Worm (Caenorhabditis elegans) whole organism, L4 larva: Measurements from ENCODE around the gene srx-101.

Experiments used
- F10B5.3 ChIP-seq: sonication (generic microtip); optimal IDR thresholded peaks from 2 replicates; lab custom pipeline; 2016; ENCODE audit warnings: mild to moderate bottlenecking, missing genetic modification characterization, missing compliant biosample characterization
- Y105C5A.15 ChIP-seq: fragments of 200-800 bp; sonication (Bioruptor generic); IDR thresholded peaks from 2 replicates; pipeline ENCODE4 v1.3.6; 2022; ENCODE audit warnings: missing genetic modification characterization, missing compliant biosample characterization
- Y48G9A.11 ChIP-seq: fragments of 200-800 bp; sonication (Bioruptor generic); IDR thresholded peaks from 2 replicates; pipeline ENCODE4 v1.3.6; 2022; ENCODE audit warnings: missing genetic modification reagents, missing genetic modification characterization, missing compliant biosample characterization
- arid-1 ChIP-seq: fragments of 200-800 bp; sonication (Bioruptor generic); conservative IDR thresholded peaks from 2 replicates; pipeline ENCODE4 v1.3.6; 2022; ENCODE audit warnings: missing genetic modification reagents, missing genetic modification characterization, missing compliant biosample characterization
- attf-4 ChIP-seq: sonication (generic microtip); optimal IDR thresholded peaks from 3 replicates; lab custom pipeline; 2017; ENCODE audit warnings: missing biosample characterization, missing genetic modification characterization
- ceh-28 ChIP-seq: fragments of 150-350 bp; optimal IDR thresholded peaks from 2 replicates; lab custom pipeline; 2014; ENCODE audit warnings: missing biosample characterization, missing genetic modification reagents, missing genetic modification characterization
- ceh-62 ChIP-seq: sonication (generic microtip); optimal IDR thresholded peaks from 2 replicates; lab custom pipeline; 2017; ENCODE audit warnings: missing biosample characterization, missing genetic modification characterization
- ceh-82 ChIP-seq: sonication (generic microtip); optimal IDR thresholded peaks from 2 replicates; lab custom pipeline; 2017; ENCODE audit warnings: missing biosample characterization, missing genetic modification characterization
- daf-12 ChIP-seq: fragments of 150-350 bp; optimal IDR thresholded peaks from 2 replicates; lab custom pipeline; 2014; ENCODE audit warnings: missing biosample characterization, missing genetic modification reagents, missing genetic modification characterization
- daf-16 ChIP-seq, 3 experiments: sonication (generic microtip); optimal IDR thresholded peaks; 2 replicates each; lab custom pipeline; 2016 to 2017; ENCODE audit warnings: missing genetic modification characterization in 3 of 3, missing genetic modification reagents in 3 of 3, mild to moderate bottlenecking in 2 of 3, missing compliant biosample characterization in 2 of 3, missing biosample characterization in 1 of 3, moderate library complexity in 1 of 3
- dmd-6 ChIP-seq: fragments of 200-800 bp; sonication (Bioruptor generic); IDR thresholded peaks from 2 replicates; pipeline ENCODE4 v1.3.6; 2022; ENCODE audit warnings: missing genetic modification reagents, missing genetic modification characterization, missing compliant biosample characterization
- dmd-9 ChIP-seq: fragments of 200-800 bp; sonication (Bioruptor generic); IDR thresholded peaks from 2 replicates; pipeline ENCODE4 v1.3.6; 2022; ENCODE audit warnings: missing genetic modification reagents, missing genetic modification characterization, missing compliant biosample characterization
- dpl-1 ChIP-seq: fragments of 150-350 bp; optimal IDR thresholded peaks from 2 replicates; lab custom pipeline; 2014; ENCODE audit warnings: missing biosample characterization, missing genetic modification reagents, missing genetic modification characterization
- egl-43 ChIP-seq: fragments of 200-800 bp; sonication (Bioruptor generic); IDR thresholded peaks from 2 replicates; pipeline ENCODE4 v1.3.6; 2022; ENCODE audit warnings: missing genetic modification reagents, missing genetic modification characterization, missing compliant biosample characterization
- fos-1 ChIP-seq: fragments of 150-350 bp; optimal IDR thresholded peaks from 2 replicates; lab custom pipeline; 2014; ENCODE audit warnings: missing biosample characterization, missing genetic modification characterization
- hif-1 ChIP-seq, 2 experiments: sonication (generic microtip); optimal IDR thresholded peaks; 2 replicates each; lab custom pipeline; 2016 to 2017; ENCODE audit warnings: missing compliant biosample characterization in 2 of 2, missing genetic modification characterization in 2 of 2, missing genetic modification reagents in 2 of 2, missing genotype in 2 of 2, mild to moderate bottlenecking in 1 of 2
- lim-7 ChIP-seq: fragments of 200-800 bp; sonication (Bioruptor generic); IDR thresholded peaks from 2 replicates; pipeline ENCODE4 v1.3.6; 2022; ENCODE audit warnings: missing genetic modification characterization, missing compliant biosample characterization
- lin-1 ChIP-seq: fragments of 200-800 bp; sonication (Bioruptor generic); IDR thresholded peaks from 2 replicates; pipeline ENCODE4 v1.3.6; 2022; ENCODE audit warnings: missing genetic modification reagents, missing genetic modification characterization, missing compliant biosample characterization
- lin-38 ChIP-seq: fragments of 200-800 bp; sonication (Bioruptor generic); IDR thresholded peaks from 2 replicates; pipeline ENCODE4 v1.3.6; 2022; ENCODE audit warnings: missing genetic modification reagents, missing genetic modification characterization, missing compliant biosample characterization
- lir-3 ChIP-seq: sonication (generic microtip); optimal IDR thresholded peaks from 2 replicates; lab custom pipeline; 2016; ENCODE audit warnings: mild to moderate bottlenecking, missing genetic modification characterization, missing compliant biosample characterization
- mep-1 ChIP-seq: fragments of 150-350 bp; sonication (generic microtip); optimal IDR thresholded peaks from 3 replicates; lab custom pipeline; 2014; ENCODE audit warnings: missing biosample characterization, missing genetic modification characterization
- mes-2 ChIP-seq: sonication (generic microtip); optimal IDR thresholded peaks from 2 replicates; lab custom pipeline; 2016; ENCODE audit warnings: missing genotype, mild to moderate bottlenecking, missing genetic modification characterization, missing compliant biosample characterization; ENCODE audit not compliant: poor library complexity, severe bottlenecking
- nhr-10 ChIP-seq: fragments of 150-350 bp; optimal IDR thresholded peaks from 2 replicates; lab custom pipeline; 2014; ENCODE audit warnings: missing biosample characterization, missing genetic modification characterization
- nhr-25 ChIP-seq: sonication (generic microtip); optimal IDR thresholded peaks from 2 replicates; lab custom pipeline; 2017; ENCODE audit warnings: missing genetic modification characterization, mild to moderate bottlenecking, missing compliant biosample characterization, antibody characterized with exemption, moderate library complexity, borderline replicate concordance; ENCODE audit not compliant: insufficient read depth
- nhr-41 ChIP-seq: fragments of 200-800 bp; sonication (Bioruptor generic); IDR thresholded peaks from 2 replicates; pipeline ENCODE4 v1.3.6; 2022; ENCODE audit warnings: missing genetic modification reagents, missing genetic modification characterization, missing compliant biosample characterization
- nhr-48 ChIP-seq: sonication (generic microtip); optimal IDR thresholded peaks from 2 replicates; lab custom pipeline; 2016; ENCODE audit warnings: mild to moderate bottlenecking, missing genetic modification characterization, missing compliant biosample characterization
- nhr-6 ChIP-seq: fragments of 150-350 bp; optimal IDR thresholded peaks from 2 replicates; lab custom pipeline; 2014; ENCODE audit warnings: missing biosample characterization, missing genetic modification characterization
- nhr-76 ChIP-seq: fragments of 150-350 bp; optimal IDR thresholded peaks from 2 replicates; lab custom pipeline; 2014; ENCODE audit warnings: missing biosample characterization, missing genetic modification characterization
- nhr-77 ChIP-seq: fragments of 150-350 bp; optimal IDR thresholded peaks from 2 replicates; lab custom pipeline; 2014; ENCODE audit warnings: missing biosample characterization, missing genetic modification characterization
- pha-4 ChIP-seq, 2 experiments: fragments of 150-350 bp in 1 of 2; fragments of 200-800 bp in 1 of 2; sonication (Bioruptor generic) in 1 of 2; IDR thresholded peaks in 1 of 2; optimal IDR thresholded peaks in 1 of 2; 2 replicates each; pipeline versions ENCODE4 v1.3.6 to Lab custom; 2014 to 2022; ENCODE audit warnings: missing genetic modification characterization in 2 of 2, missing genetic modification reagents in 2 of 2, missing biosample characterization in 1 of 2, missing compliant biosample characterization in 1 of 2
- pqm-1 ChIP-seq: sonication (generic microtip); optimal IDR thresholded peaks from 2 replicates; lab custom pipeline; 2017; ENCODE audit warnings: missing biosample characterization, missing genetic modification characterization
- rbr-2 ChIP-seq: sonication (generic microtip); optimal IDR thresholded peaks from 2 replicates; lab custom pipeline; 2016; ENCODE audit warnings: missing genotype, missing genetic modification characterization, missing compliant biosample characterization
- saeg-2 ChIP-seq: fragments of 200-800 bp; sonication (Bioruptor generic); IDR thresholded peaks from 2 replicates; pipeline ENCODE4 v1.3.6; 2022; ENCODE audit warnings: missing genetic modification reagents, missing genetic modification characterization, missing compliant biosample characterization
- sdz-12 ChIP-seq: fragments of 200-800 bp; sonication (Bioruptor generic); optimal IDR thresholded peaks from 2 replicates; lab custom pipeline; 2018; ENCODE audit warnings: mild to moderate bottlenecking, missing genetic modification characterization, missing compliant biosample characterization
- set-16 ChIP-seq: fragments of 200-800 bp; sonication (Bioruptor generic); IDR thresholded peaks from 2 replicates; pipeline ENCODE4 v1.3.6; 2022; ENCODE audit warnings: missing genetic modification reagents, missing genetic modification characterization, missing compliant biosample characterization
- skn-1 ChIP-seq: fragments of 150-350 bp; optimal IDR thresholded peaks from 2 replicates; lab custom pipeline; 2014; ENCODE audit warnings: missing biosample characterization, missing genetic modification characterization
- unc-130 ChIP-seq: sonication (generic microtip); optimal IDR thresholded peaks from 2 replicates; lab custom pipeline; 2016; ENCODE audit warnings: missing genetic modification reagents, missing genetic modification characterization, missing compliant biosample characterization
- unc-62 ChIP-seq, 3 experiments: fragments of 150-350 bp in 1 of 3; sonication (generic microtip); optimal IDR thresholded peaks in 2 of 3; peaks in 1 of 3; 1 replicate in 1 of 3; 2 replicates in 2 of 3; lab custom pipeline; 2014 to 2017; ENCODE audit warnings: missing biosample characterization in 3 of 3, missing genetic modification characterization in 3 of 3, missing genetic modification reagents in 3 of 3, missing genotype in 1 of 3
- zfp-2 ChIP-seq: sonication (generic microtip); optimal IDR thresholded peaks from 2 replicates; lab custom pipeline; 2016; ENCODE audit warnings: mild to moderate bottlenecking, missing genetic modification characterization, missing compliant biosample characterization
- zip-11 ChIP-seq: fragments of 200-800 bp; sonication (Bioruptor generic); IDR thresholded peaks from 2 replicates; pipeline ENCODE4 v1.3.6; 2022; ENCODE audit warnings: missing genetic modification characterization, missing compliant biosample characterization
- zip-2 ChIP-seq: fragments of 150-350 bp; optimal IDR thresholded peaks from 2 replicates; lab custom pipeline; 2014; ENCODE audit warnings: missing biosample characterization, missing genetic modification characterization

srx-101 gene

DNA sequence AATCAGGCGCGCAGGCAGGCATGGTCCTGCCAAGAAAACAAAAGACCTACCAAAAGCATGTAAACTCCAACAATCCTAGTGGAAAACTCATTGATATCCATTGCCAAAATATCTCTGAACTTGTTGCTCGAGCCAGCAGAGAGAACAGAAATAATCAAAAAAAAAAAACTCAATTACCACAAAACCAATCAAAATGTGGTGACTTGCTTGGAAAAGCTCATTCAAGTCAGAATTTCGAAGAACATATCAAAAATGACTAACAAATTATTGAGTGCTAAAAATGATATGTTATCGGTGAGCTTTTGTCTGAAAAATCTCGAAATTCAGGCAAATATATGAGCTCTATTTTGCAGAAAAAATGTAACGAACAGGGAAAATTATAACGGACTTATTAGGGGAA, 10.8 kb upstream of the srx-101 start, which contains the start of gene srx-105 (continued):
- TF ChIP-seq mes-2 (tag; lab: Kevin White, UChicago) (no peak), daf-12 (tag; lab: Kevin White, UChicago) (no peak)

DNA sequence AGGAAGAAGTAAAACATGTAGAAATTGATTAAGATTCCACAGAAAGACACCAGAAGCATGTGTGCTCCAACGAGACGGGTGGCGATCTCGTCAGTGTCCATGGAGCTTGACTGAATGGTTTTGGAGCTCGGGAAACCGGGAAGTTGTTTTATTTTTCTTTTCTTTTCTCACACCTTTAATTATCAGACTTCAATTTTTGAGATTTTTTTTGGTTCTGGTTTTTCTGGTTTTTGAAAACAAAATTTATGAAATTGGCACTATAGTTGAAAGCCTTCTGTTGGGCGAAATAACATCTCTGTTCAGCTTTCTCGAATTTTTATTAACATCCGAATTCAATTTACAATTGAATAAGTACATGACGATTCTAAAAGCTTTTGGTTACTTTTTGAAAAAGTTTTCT, 9.0 kb upstream of the srx-101 start, which contains the start of gene srx-104:
TSS of gene srx-104 (minus strand) at position 101 of the 400 bp plus-strand sequence.
- TF ChIP-seq nhr-77: no peak

DNA sequence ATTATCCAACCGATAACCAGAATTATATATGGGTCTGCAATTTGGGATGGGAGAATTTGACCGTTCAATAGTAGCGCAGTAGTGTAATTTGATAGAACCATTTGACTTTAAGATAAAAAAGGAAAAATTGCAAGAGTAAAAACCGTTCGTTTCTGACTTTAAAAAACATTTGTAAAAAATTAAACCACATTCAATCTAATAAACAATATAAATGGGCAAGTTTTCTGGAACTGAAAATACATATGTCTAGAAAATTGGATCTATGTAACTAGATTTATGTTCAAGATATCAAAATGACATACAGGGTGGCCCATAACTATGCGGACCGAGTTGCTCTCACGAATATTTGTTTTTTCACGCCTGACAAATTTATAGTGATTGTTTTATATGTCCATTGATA, 4.1 kb upstream of the srx-101 start, which contains the start of gene srx-102:
TSS of gene srx-102 (minus strand) at position 101 of the 400 bp plus-strand sequence.
- TF ChIP-seq Y48G9A.11 (no peak), rbr-2 (tag; lab: Kevin White, UChicago) (no peak), daf-16 (GFP tag; optimal IDR thresholded peaks at IDR 0.05; lab: Kevin White, UChicago) (no peak), daf-16 (tag; optimal IDR thresholded peaks at IDR 0.05; lab: Kevin White, UChicago) (no peak), nhr-10 (tag; lab: Kevin White, UChicago) (no peak), saeg-2 (GFP tag; lab: Robert Waterston, UW) (no peak), unc-62 (GFP tag; optimal IDR thresholded peaks at IDR 0.05 in 1 of 2; lab: Kevin White, UChicago) (peak in 1 of 2 experiments; percentile 45), unc-62 (tag; optimal IDR thresholded peaks at IDR 0.05; lab: Kevin White, UChicago) (no peak), arid-1 (GFP tag; lab: Robert Waterston, UW) (no peak)

DNA sequence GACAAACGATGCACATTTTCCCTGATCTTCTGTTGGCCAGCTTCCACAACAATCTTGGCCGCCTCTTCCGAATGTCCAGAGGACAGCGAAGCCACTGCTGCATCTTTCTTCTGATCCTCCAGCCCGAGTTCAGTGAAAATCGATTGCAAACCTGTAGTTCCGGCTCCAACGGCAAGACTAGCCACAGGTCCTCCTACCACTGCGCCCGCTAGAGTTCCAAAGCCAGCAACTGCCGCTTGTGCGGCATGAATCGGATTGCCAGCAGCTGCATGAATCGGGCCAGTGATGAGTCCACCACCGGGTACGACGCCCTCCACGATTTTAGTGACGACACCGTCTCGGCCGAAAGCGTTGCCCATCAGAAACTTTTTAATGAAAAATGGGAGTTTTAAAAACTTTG, 2.2 kb downstream of the srx-101 start, which contains the start of gene ifas-1:
TSS of gene ifas-1 (minus strand) at position 387 of the 400 bp plus-strand sequence.
- TF ChIP-seq set-16 (GFP tag; lab: Robert Waterston, UW) (peak; percentile 70), nhr-76 (tag; lab: Kevin White, UChicago) (no peak)

DNA sequence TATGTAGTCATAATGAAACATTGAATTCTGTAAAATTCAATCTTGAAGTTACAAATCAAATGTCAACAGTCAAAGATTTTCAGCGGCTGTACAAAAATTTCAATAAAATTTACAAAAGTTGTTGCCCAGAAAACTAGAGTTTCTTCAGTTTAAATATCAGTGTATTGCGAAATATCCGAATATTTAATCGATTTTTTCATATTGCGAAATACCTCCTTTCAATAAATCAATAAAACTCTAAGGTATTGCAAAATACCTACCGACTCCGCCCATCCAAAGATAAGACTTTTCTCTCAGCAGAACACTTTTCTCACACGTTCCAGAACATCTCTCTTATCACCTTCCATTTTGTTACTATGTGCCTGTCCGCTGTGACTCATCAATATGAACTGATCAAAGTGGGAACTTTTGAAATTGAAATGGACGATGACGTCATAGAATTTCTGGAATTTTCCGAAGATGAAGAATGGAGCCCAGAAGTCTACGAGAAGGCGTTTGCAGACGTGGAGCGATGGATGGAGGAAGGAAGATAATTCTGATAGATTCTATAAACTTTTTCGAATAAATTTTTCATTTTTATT, 6.0 kb downstream of the srx-101 start:
- TF ChIP-seq fos-1 (tag; lab: Kevin White, UChicago): no peak
- TF ChIP-seq lim-7: no peak
- no peak for TF ChIP-seq lir-3 (tag; lab: Kevin White, UChicago)
- TF ChIP-seq daf-16 (GFP tag; optimal IDR thresholded peaks at IDR 0.05; lab: Kevin White, UChicago): no peak
- TF ChIP-seq daf-16 (tag; optimal IDR thresholded peaks at IDR 0.05; lab: Kevin White, UChicago): peak; percentile 21
- TF ChIP-seq dmd-6 (GFP tag; lab: Robert Waterston, UW): peak; percentile 42; the same call in 1 of the 2 replicates
- TF ChIP-seq pqm-1 (tag; lab: Kevin White, UChicago): peak; percentile 5
- TF ChIP-seq ceh-82: no peak
- no peak for TF ChIP-seq attf-4
- no peak for TF ChIP-seq skn-1 (tag; lab: Kevin White, UChicago)
- TF ChIP-seq egl-43 (GFP tag; lab: Robert Waterston, UW): no peak
- no peak for TF ChIP-seq Y105C5A.15
- no peak for TF ChIP-seq sdz-12 (GFP tag; lab: Kevin White, UChicago)
- no peak for TF ChIP-seq nhr-25 (tag; lab: Kevin White, UChicago)
- no peak for TF ChIP-seq dmd-9
- no peak for TF ChIP-seq dpl-1
- TF ChIP-seq ceh-62 (tag; lab: Kevin White, UChicago): no peak
- no peak for TF ChIP-seq zip-2
- TF ChIP-seq mep-1 (tag; lab: Kevin White, UChicago): no peak
- no peak for TF ChIP-seq lin-38 (GFP tag; lab: Robert Waterston, UW)
- no peak for TF ChIP-seq F10B5.3 (tag; lab: Kevin White, UChicago)
- TF ChIP-seq nhr-6: no peak
- no peak for TF ChIP-seq unc-130 (GFP tag; lab: Kevin White, UChicago)
- TF ChIP-seq pha-4 (GFP tag; IDR thresholded peaks at IDR 0.05; lab: Robert Waterston, UW): no peak
- no peak for TF ChIP-seq pha-4 (tag; optimal IDR thresholded peaks at IDR 0.05; lab: Kevin White, UChicago)
- TF ChIP-seq nhr-41 (GFP tag; lab: Robert Waterston, UW): no peak
- no peak for TF ChIP-seq zfp-2
- peak; percentile 40 for TF ChIP-seq ceh-28 (tag; lab: Kevin White, UChicago)
- TF ChIP-seq nhr-48 (tag; lab: Kevin White, UChicago): no peak
- TF ChIP-seq zip-11 (GFP tag; lab: Robert Waterston, UW): no peak
- no peak for TF ChIP-seq Y48G9A.11
- no peak for TF ChIP-seq lin-1
- no peak for TF ChIP-seq hif-1 (tag; optimal IDR thresholded peaks at IDR 0.05; lab: Kevin White, UChicago)
